Fruit fly (Drosophila melanogaster) whole organism, wandering third instar larva: ENCODE measurements around the gene CG10674.

Source experiments
- Abd-B ChIP-seq: fragments of >200 bp; optimal IDR thresholded peaks from 2 replicates; lab custom pipeline; 2017; ENCODE audit warnings: missing biosample characterization, missing genetic modification characterization
- CG9705 ChIP-seq: fragments of 200-800 bp; sonication (Bioruptor generic); optimal IDR thresholded peaks from 2 replicates; lab custom pipeline; 2018; ENCODE audit warnings: missing biosample characterization, mild to moderate bottlenecking, missing genetic modification characterization
- CrebA ChIP-seq: fragments of 200-800 bp; sonication (Bioruptor generic); optimal IDR thresholded peaks from 2 replicates; lab custom pipeline; 2016; ENCODE audit warnings: missing biosample characterization, mild to moderate bottlenecking, missing genetic modification characterization, borderline replicate concordance
- Dif ChIP-seq: fragments of 200-275, 200-300 bp; sonication (Bioruptor generic); optimal IDR thresholded peaks from 2 replicates; lab custom pipeline; 2018; ENCODE audit warnings: missing biosample characterization, missing genetic modification characterization; ENCODE audit not compliant: partially characterized antibody
- GATAd ChIP-seq: sonication (Bioruptor generic); optimal IDR thresholded peaks from 2 replicates; lab custom pipeline; 2016; ENCODE audit warnings: missing biosample characterization, missing genetic modification characterization
- HLH106 ChIP-seq: fragments of 200-800 bp; optimal IDR thresholded peaks from 3 replicates; lab custom pipeline; 2019; ENCODE audit warnings: missing biosample characterization, mild to moderate bottlenecking, missing genetic modification characterization, moderate library complexity
- Hnf4 ChIP-seq: fragments of 200-800 bp; sonication (Bioruptor generic); optimal IDR thresholded peaks from 2 replicates; lab custom pipeline; 2016; ENCODE audit warnings: missing biosample characterization, mild to moderate bottlenecking, missing genetic modification characterization
- Hr78 ChIP-seq: fragments of >200 bp; optimal IDR thresholded peaks from 2 replicates; lab custom pipeline; 2017; ENCODE audit warnings: missing biosample characterization, missing genetic modification characterization
- Hr83 ChIP-seq: fragments of 200-300 bp; sonication (Bioruptor generic); optimal IDR thresholded peaks from 2 replicates; lab custom pipeline; 2016; ENCODE audit warnings: missing biosample characterization, mild to moderate bottlenecking, missing genetic modification characterization, moderate library complexity; ENCODE audit not compliant: poor library complexity, severe bottlenecking
- Jra ChIP-seq: sonication (Bioruptor generic); optimal IDR thresholded peaks from 2 replicates; lab custom pipeline; 2016; ENCODE audit warnings: missing biosample characterization, missing genetic modification characterization
- Myc ChIP-seq: fragments of >200 bp; optimal IDR thresholded peaks from 2 replicates; lab custom pipeline; 2017
- N ChIP-seq: fragments of >200 bp; optimal IDR thresholded peaks from 2 replicates; lab custom pipeline; 2018; ENCODE audit warnings: missing biosample characterization, missing external identifiers, missing genetic modification characterization
- OdsH ChIP-seq: fragments of 200-800 bp; sonication (Bioruptor generic); optimal IDR thresholded peaks from 2 replicates; lab custom pipeline; 2016; ENCODE audit warnings: missing biosample characterization, mild to moderate bottlenecking, missing genetic modification characterization
- Rel ChIP-seq, 2 experiments: fragments of 200-800 bp; sonication (Bioruptor generic) in 1 of 2; optimal IDR thresholded peaks; 2 replicates in 1 of 2; 3 replicates in 1 of 2; lab custom pipeline; 2016 to 2019; ENCODE audit warnings: mild to moderate bottlenecking in 2 of 2, missing biosample characterization in 2 of 2, missing genetic modification characterization in 2 of 2, moderate library complexity in 1 of 2
- Vsx2 ChIP-seq: fragments of 200-300, 225-300 bp; sonication (Bioruptor generic); optimal IDR thresholded peaks from 2 replicates; lab custom pipeline; 2018; ENCODE audit warnings: missing biosample characterization, missing genetic modification characterization; ENCODE audit not compliant: partially characterized antibody
- br ChIP-seq: fragments of 200-800 bp; sonication (Bioruptor generic); optimal IDR thresholded peaks from 2 replicates; lab custom pipeline; 2016; ENCODE audit warnings: missing biosample characterization, missing genetic modification characterization
- brk ChIP-seq: fragments of 200-800 bp; sonication (Bioruptor generic); optimal IDR thresholded peaks from 2 replicates; lab custom pipeline; 2016; ENCODE audit warnings: missing biosample characterization, mild to moderate bottlenecking, missing genetic modification characterization
- dmrt93B ChIP-seq: fragments of 200-800 bp; sonication (Bioruptor generic); optimal IDR thresholded peaks from 2 replicates; lab custom pipeline; 2018; ENCODE audit warnings: missing biosample characterization, mild to moderate bottlenecking, missing genetic modification characterization
- dsf ChIP-seq: sonication (Bioruptor generic); optimal IDR thresholded peaks from 2 replicates; lab custom pipeline; 2016; ENCODE audit warnings: missing biosample characterization, missing genetic modification characterization, borderline replicate concordance
- ey ChIP-seq: fragments of 200-800 bp; sonication (Bioruptor generic); optimal IDR thresholded peaks from 2 replicates; lab custom pipeline; 2016; ENCODE audit warnings: missing biosample characterization, missing genetic modification characterization
- foxo ChIP-seq, 2 experiments: fragments of 200-800 bp; sonication (Bioruptor generic); optimal IDR thresholded peaks; 2 replicates in 1 of 2; 3 replicates in 1 of 2; lab custom pipeline; 2016 to 2017; ENCODE audit warnings: missing biosample characterization in 2 of 2, missing genetic modification characterization in 2 of 2
- fru ChIP-seq: fragments of 200-800 bp; sonication (Bioruptor generic); optimal IDR thresholded peaks from 3 replicates; lab custom pipeline; 2016; ENCODE audit warnings: missing biosample characterization, mild to moderate bottlenecking, missing genetic modification characterization
- h ChIP-seq: fragments of 200-800 bp; sonication (Bioruptor generic); optimal IDR thresholded peaks from 3 replicates; lab custom pipeline; 2016; ENCODE audit warnings: missing biosample characterization, mild to moderate bottlenecking, missing genetic modification characterization
- lola ChIP-seq: fragments of >200 bp; optimal IDR thresholded peaks from 2 replicates; lab custom pipeline; 2017; ENCODE audit warnings: missing biosample characterization, missing genetic modification characterization
- psq ChIP-seq: fragments of 200-800 bp; sonication (Bioruptor generic); optimal IDR thresholded peaks from 3 replicates; lab custom pipeline; 2017; ENCODE audit warnings: missing biosample characterization, mild to moderate bottlenecking, missing genetic modification characterization, moderate library complexity
- rgr ChIP-seq: fragments of 200-800 bp; sonication (Bioruptor generic); optimal IDR thresholded peaks from 3 replicates; lab custom pipeline; 2016; ENCODE audit warnings: missing biosample characterization, mild to moderate bottlenecking, missing genetic modification characterization
- sage ChIP-seq: fragments of 200-800 bp; sonication (Bioruptor generic); optimal IDR thresholded peaks from 2 replicates; lab custom pipeline; 2016; ENCODE audit warnings: missing biosample characterization, mild to moderate bottlenecking, missing genetic modification characterization
- tai ChIP-seq: sonication (Bioruptor generic); optimal IDR thresholded peaks from 2 replicates; lab custom pipeline; 2016; ENCODE audit warnings: missing biosample characterization, missing genetic modification characterization
- usp ChIP-seq: fragments of >200 bp; optimal IDR thresholded peaks from 2 replicates; lab custom pipeline; 2017; ENCODE audit warnings: missing biosample characterization, missing genetic modification characterization
- woc ChIP-seq: sonication (Bioruptor generic); optimal IDR thresholded peaks from 2 replicates; lab custom pipeline; 2016; ENCODE audit warnings: missing biosample characterization, mild to moderate bottlenecking, missing genetic modification characterization

CG10674 gene

DNA sequence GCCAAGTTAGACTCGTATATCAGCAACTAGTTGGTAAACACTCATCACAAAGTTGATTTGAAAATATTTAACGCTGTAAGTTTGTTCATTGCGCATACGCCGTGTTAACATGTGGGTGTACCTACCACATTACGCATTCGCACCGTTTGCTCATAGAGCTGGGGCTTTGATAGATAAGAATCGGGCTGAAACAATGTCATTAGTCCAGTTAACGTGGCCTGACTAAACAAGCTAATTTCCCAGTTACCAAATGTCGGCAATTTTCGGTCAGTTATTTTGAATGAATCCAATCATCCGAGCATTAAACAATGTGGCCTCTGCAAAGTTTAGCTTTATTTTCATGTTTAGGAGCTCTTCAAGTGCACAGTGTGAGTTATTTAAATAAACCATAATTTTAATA is 6.9 kb downstream of the CG10674 start, which contains the start of gene CG4597:
CG4597 (plus strand) TSS at position 301 of the 400 bp plus-strand sequence.
- TF ChIP-seq Abd-B (GFP tag; lab: Kevin White, UChicago) (no peak), GATAd (GFP tag; lab: Kevin White, UChicago) (no peak), Hr83 (GFP tag; lab: Kevin White, UChicago) (no peak), ey (GFP tag; lab: Kevin White, UChicago) (no peak), N (GFP tag; lab: Kevin White, UChicago) (no peak), sage (no peak), usp (no peak), br (GFP tag; lab: Kevin White, UChicago) (no peak), tai (GFP tag; lab: Kevin White, UChicago) (no peak), dmrt93B (GFP tag; lab: Kevin White, UChicago) (no peak), Dif (GFP tag; lab: Kevin White, UChicago) (no peak), Hnf4 (GFP tag; lab: Kevin White, UChicago) (no peak), h (no peak), Myc (lab: Kevin White, UChicago) (no peak)

DNA sequence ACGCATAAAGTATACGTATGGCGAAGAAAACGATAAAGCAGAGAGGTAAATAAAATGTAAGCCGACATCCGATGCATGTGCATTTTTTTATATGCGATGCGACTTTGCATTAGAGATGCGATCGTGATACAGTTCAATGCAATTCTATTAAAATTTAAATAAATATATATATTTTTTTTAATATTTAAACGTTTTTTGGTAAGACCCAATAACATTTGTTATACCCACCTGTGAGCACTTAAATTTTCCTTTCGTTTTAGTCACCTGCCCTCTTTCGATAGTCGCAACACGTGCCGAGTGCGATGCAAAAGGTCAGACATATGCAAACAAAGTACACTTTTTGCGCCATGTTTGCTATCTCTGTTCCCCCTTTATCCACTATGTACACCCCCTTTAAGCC is 7.9 kb downstream of the CG10674 start:
- TF ChIP-seq dsf (GFP tag; lab: Kevin White, UChicago) = no peak
- TF ChIP-seq Rel (GFP tag; optimal IDR thresholded peaks at IDR 0.05; lab: Kevin White, UChicago) = no peak
- TF ChIP-seq Rel (tag; optimal IDR thresholded peaks at IDR 0.05; lab: Kevin White, UChicago) = no peak
- TF ChIP-seq HLH106 (tag; lab: Kevin White, UChicago) = peak; percentile 16
- peak; percentile 65 for TF ChIP-seq psq (GFP tag; lab: Kevin White, UChicago)
- no peak for TF ChIP-seq ey (GFP tag; lab: Kevin White, UChicago)
- TF ChIP-seq fru (GFP tag; lab: Kevin White, UChicago) = peak; percentile 18
- TF ChIP-seq h = peak; percentile 16
- no peak for TF ChIP-seq tai (GFP tag; lab: Kevin White, UChicago)
- TF ChIP-seq sage = no peak
- peak in 1 of 2 experiments; percentile 39 for TF ChIP-seq foxo (GFP tag; optimal IDR thresholded peaks at IDR 0.05; lab: Kevin White, UChicago)
- no peak for TF ChIP-seq Abd-B (GFP tag; lab: Kevin White, UChicago)
- TF ChIP-seq, all 38 proteins: peak for 5

dm6 chr3L:5127609-5128008 is 8.5 kb downstream of the CG10674 start:
- TF ChIP-seq ey (GFP tag; lab: Kevin White, UChicago) = no peak
- no peak for TF ChIP-seq Dif (GFP tag; lab: Kevin White, UChicago)
- TF ChIP-seq CG9705 (GFP tag; lab: Kevin White, UChicago) = no peak
- no peak for TF ChIP-seq Hnf4 (GFP tag; lab: Kevin White, UChicago)
- TF ChIP-seq Hr78 (GFP tag; lab: Kevin White, UChicago) = no peak
- TF ChIP-seq fru (GFP tag; lab: Kevin White, UChicago) = no peak
- no peak for TF ChIP-seq usp
- no peak for TF ChIP-seq OdsH

- TF ChIP-seq dsf (GFP tag; lab: Kevin White, UChicago) (no peak), brk (GFP tag; lab: Kevin White, UChicago) (no peak), Hr83 (GFP tag; lab: Kevin White, UChicago) (no peak), Myc (lab: Kevin White, UChicago) (no peak), Jra (GFP tag; lab: Kevin White, UChicago) (no peak), Vsx2 (no peak), CrebA (GFP tag; lab: Kevin White, UChicago) (no peak), Abd-B (GFP tag; lab: Kevin White, UChicago) (no peak), sage (no peak), dmrt93B (GFP tag; lab: Kevin White, UChicago) (no peak), woc (GFP tag; lab: Kevin White, UChicago) (no peak), CG9705 (GFP tag; lab: Kevin White, UChicago) (no peak), psq (GFP tag; lab: Kevin White, UChicago) (no peak), h (no peak), foxo (GFP tag; optimal IDR thresholded peaks at IDR 0.05; lab: Kevin White, UChicago) (no peak), lola (GFP tag; lab: Kevin White, UChicago) (no peak), br (GFP tag; lab: Kevin White, UChicago) (no peak), rgr (GFP tag; lab: Kevin White, UChicago) (no peak), N (GFP tag; lab: Kevin White, UChicago) (no peak)
These were observed 10.9 kb downstream of the CG10674 start for dm6 chr3L:5125202-5125601.
